Worm (Caenorhabditis elegans): ENCODE results near the gene F16F9.1.

DNA sequence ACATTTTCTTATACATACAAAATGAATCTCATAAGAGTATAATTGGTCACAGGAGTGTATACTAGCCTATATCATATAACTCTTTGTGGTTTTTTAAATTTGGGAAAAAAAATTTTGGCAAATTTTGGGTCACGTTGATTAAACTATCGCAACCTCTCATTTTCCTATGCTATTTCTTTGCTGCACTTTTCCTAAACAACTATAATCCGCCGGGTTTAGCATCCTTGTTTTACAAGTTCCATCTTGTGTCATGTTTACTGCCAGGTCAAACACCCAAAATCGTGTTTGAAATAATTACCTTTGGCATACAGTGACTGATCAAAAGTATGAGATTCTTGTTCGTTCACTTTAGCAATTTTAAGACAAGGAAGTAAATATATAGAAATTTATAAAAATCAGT is 37.9 kb upstream of the F16F9.1 start, which contains the start of gene sulp-3:
- TF ChIP-seq klf-2 (GFP tag; conservative IDR thresholded peaks at IDR 0.05) (no peak), ztf-29 (GFP tag; IDR thresholded peaks at IDR 0.05) (no peak), ztf-23 (GFP tag; IDR thresholded peaks at IDR 0.05) (no peak), med-1 (GFP tag; optimal IDR thresholded peaks at IDR 0.05; ENCODE audit: insufficient read depth) (no peak), flt-1 (GFP tag; IDR thresholded peaks at IDR 0.05) (no peak), T22C8.4 (GFP tag; IDR thresholded peaks at IDR 0.05) (no peak), tab-1 (GFP tag; IDR thresholded peaks at IDR 0.05) (no peak), cog-1 (tag; optimal IDR thresholded peaks at IDR 0.05) (no peak), ref-1 (GFP tag; conservative IDR thresholded peaks at IDR 0.05) (no peak)
